Fruit fly (Drosophila melanogaster) whole organism, embryonic: ENCODE measurements around the gene BOD1.

ENCODE experiments used
- C15 ChIP-seq: fragments of 200-800 bp; sonication (Bioruptor generic); IDR thresholded peaks from 3 replicates; pipeline ENCODE4 v1.3.6; 2022; ENCODE audit warnings: missing biosample characterization, missing genetic modification characterization
- CG10267 ChIP-seq: fragments of 200-800 bp; sonication (Bioruptor generic); optimal IDR thresholded peaks from 2 replicates; lab custom pipeline; 2018; ENCODE audit warnings: missing biosample characterization, mild to moderate bottlenecking, missing genetic modification characterization, moderate library complexity
- CG10431 ChIP-seq: fragments of 200-800 bp; sonication (Bioruptor generic); optimal IDR thresholded peaks from 3 replicates; lab custom pipeline; 2018; ENCODE audit warnings: missing biosample characterization, mild to moderate bottlenecking, missing genetic modification characterization
- CG10462 ChIP-seq: fragments of 200-800 bp; sonication (Bioruptor generic); optimal IDR thresholded peaks from 2 replicates; lab custom pipeline; 2016; ENCODE audit warnings: missing biosample characterization, missing genetic modification characterization
- CG10543 ChIP-seq: fragments of 200-800 bp; sonication (Bioruptor generic); optimal IDR thresholded peaks from 3 replicates; lab custom pipeline; 2017; ENCODE audit warnings: missing biosample characterization, mild to moderate bottlenecking, missing genetic modification characterization, moderate library complexity
- CG10959 ChIP-seq: fragments of 200-800 bp; sonication (Bioruptor generic); IDR thresholded peaks from 2 replicates; pipeline ENCODE4 v1.3.6; 2022; ENCODE audit warnings: missing biosample characterization, missing genetic modification characterization
- CG12071 ChIP-seq: fragments of 200-800 bp; sonication (Bioruptor generic); optimal IDR thresholded peaks from 3 replicates; lab custom pipeline; 2018; ENCODE audit warnings: missing biosample characterization, mild to moderate bottlenecking, missing genetic modification characterization
- CG12299 ChIP-seq: fragments of 200-800 bp; sonication (Bioruptor generic); optimal IDR thresholded peaks from 2 replicates; lab custom pipeline; 2018; ENCODE audit warnings: missing biosample characterization, mild to moderate bottlenecking, missing genetic modification characterization
- CG13287 ChIP-seq: fragments of 200-800 bp; sonication (Bioruptor generic); IDR thresholded peaks from 2 replicates; pipeline ENCODE4 v1.3.6; 2022; ENCODE audit warnings: missing biosample characterization, missing genetic modification characterization; ENCODE audit not compliant: partially characterized antibody
- CG17361 ChIP-seq: fragments of 200-800 bp; sonication (Bioruptor generic); IDR thresholded peaks from 3 replicates; pipeline ENCODE4 v1.3.6; 2022; ENCODE audit warnings: missing biosample characterization, missing genetic modification characterization
- CG17385 ChIP-seq: fragments of 200-800 bp; sonication (Bioruptor generic); optimal IDR thresholded peaks from 3 replicates; lab custom pipeline; 2018; ENCODE audit warnings: missing biosample characterization, mild to moderate bottlenecking, missing genetic modification characterization
- CG17829 ChIP-seq: fragments of 200-800 bp; optimal IDR thresholded peaks from 2 replicates; lab custom pipeline; 2019; ENCODE audit warnings: missing biosample characterization, mild to moderate bottlenecking, missing genetic modification characterization, moderate library complexity
- CG18262 ChIP-seq: fragments of 200-800 bp; optimal IDR thresholded peaks from 3 replicates; lab custom pipeline; 2019; ENCODE audit warnings: missing biosample characterization, mild to moderate bottlenecking, missing genetic modification characterization, moderate library complexity
- CG2116 ChIP-seq: fragments of 200-800 bp; sonication (Bioruptor generic); optimal IDR thresholded peaks from 3 replicates; lab custom pipeline; 2018; ENCODE audit warnings: missing biosample characterization, mild to moderate bottlenecking, missing genetic modification characterization
- CG2678 ChIP-seq: fragments of 200-800 bp; sonication (Bioruptor generic); optimal IDR thresholded peaks from 3 replicates; lab custom pipeline; 2019; ENCODE audit warnings: missing biosample characterization, mild to moderate bottlenecking, missing genetic modification characterization, moderate library complexity
- CG2875 ChIP-seq: fragments of 200-800 bp; sonication (Bioruptor generic); optimal IDR thresholded peaks from 2 replicates; lab custom pipeline; 2017; ENCODE audit warnings: missing biosample characterization, mild to moderate bottlenecking, missing genetic modification characterization, missing genetic modification reagents
- CG34224 ChIP-seq: fragments of 200-800 bp; sonication (Bioruptor generic); IDR thresholded peaks from 3 replicates; pipeline ENCODE4 v1.3.6; 2022; ENCODE audit warnings: missing biosample characterization, missing genetic modification characterization; ENCODE audit not compliant: partially characterized antibody
- CG34422 ChIP-seq: fragments of 200-800 bp; sonication (Bioruptor generic); IDR thresholded peaks from 3 replicates; pipeline ENCODE4 v1.3.6; 2022; ENCODE audit warnings: missing biosample characterization, missing genetic modification characterization
- CG4328 ChIP-seq: fragments of 200-800 bp; sonication (Bioruptor generic); optimal IDR thresholded peaks from 3 replicates; lab custom pipeline; 2017; ENCODE audit warnings: missing biosample characterization, missing genetic modification reagents, missing genetic modification characterization
- E2f2 ChIP-seq: fragments of 200-800 bp; sonication (Bioruptor generic); IDR thresholded peaks from 2 replicates; pipeline ENCODE4 v1.3.6; 2022; ENCODE audit warnings: missing biosample characterization, missing genetic modification characterization
- GATAe ChIP-seq: fragments of 200-800 bp; sonication (Bioruptor generic); conservative IDR thresholded peaks from 2 replicates; pipeline ENCODE4 v1.3.6; 2022; ENCODE audit warnings: missing biosample characterization, missing genetic modification characterization
- HLH54F ChIP-seq: fragments of 200-800 bp; sonication (Bioruptor generic); optimal IDR thresholded peaks from 3 replicates; lab custom pipeline; 2016; ENCODE audit warnings: missing biosample characterization, missing genetic modification characterization
- Hey ChIP-seq: fragments of 200-800 bp; sonication (Bioruptor generic); optimal IDR thresholded peaks from 3 replicates; lab custom pipeline; 2018; ENCODE audit warnings: missing biosample characterization, mild to moderate bottlenecking, missing genetic modification characterization
- MBD-R2 ChIP-seq: fragments of 200-800 bp; sonication (Bioruptor generic); IDR thresholded peaks from 2 replicates; pipeline ENCODE4 v1.3.6; 2022; ENCODE audit warnings: missing biosample characterization, missing genetic modification characterization
- MESR4 ChIP-seq: fragments of 200-800 bp; sonication (Bioruptor generic); optimal IDR thresholded peaks from 2 replicates; lab custom pipeline; 2018; ENCODE audit warnings: missing biosample characterization, mild to moderate bottlenecking, missing genetic modification characterization, moderate library complexity
- NC2β ChIP-seq: fragments of 200-800 bp; sonication (Bioruptor generic); optimal IDR thresholded peaks from 2 replicates; lab custom pipeline; 2016; ENCODE audit warnings: missing biosample characterization, missing genetic modification characterization
- Nf-YC ChIP-seq: fragments of 200-800 bp; optimal IDR thresholded peaks from 3 replicates; lab custom pipeline; 2019; ENCODE audit warnings: missing biosample characterization, mild to moderate bottlenecking, missing genetic modification characterization, moderate library complexity
- NfI ChIP-seq: fragments of 200-800 bp; sonication (Bioruptor generic); optimal IDR thresholded peaks from 3 replicates; lab custom pipeline; 2018; ENCODE audit warnings: missing biosample characterization, mild to moderate bottlenecking, missing genetic modification characterization, moderate library complexity
- Six4 ChIP-seq: fragments of 200-800 bp; sonication (Bioruptor generic); optimal IDR thresholded peaks from 2 replicates; lab custom pipeline; 2016; ENCODE audit warnings: missing biosample characterization, missing genetic modification characterization
- Sry-β ChIP-seq: fragments of 200-800 bp; sonication (Bioruptor generic); optimal IDR thresholded peaks from 2 replicates; lab custom pipeline; 2018; ENCODE audit warnings: missing biosample characterization, mild to moderate bottlenecking, missing genetic modification characterization, moderate library complexity
- cad ChIP-seq: fragments of >200 bp; optimal IDR thresholded peaks from 2 replicates; lab custom pipeline; 2017; ENCODE audit warnings: missing biosample characterization, missing genetic modification characterization
- eve ChIP-seq, 2 experiments: fragments of >200 bp; optimal IDR thresholded peaks; 2 replicates each; lab custom pipeline; 2017; ENCODE audit warnings: missing biosample characterization in 2 of 2, missing genetic modification characterization in 2 of 2
- fu2 ChIP-seq: fragments of 200-800 bp; sonication (Bioruptor generic); optimal IDR thresholded peaks from 2 replicates; lab custom pipeline; 2016; ENCODE audit warnings: missing biosample characterization, missing genetic modification characterization
- gem ChIP-seq: fragments of 200-800 bp; sonication (Bioruptor generic); optimal IDR thresholded peaks from 2 replicates; lab custom pipeline; 2019; ENCODE audit warnings: missing biosample characterization, mild to moderate bottlenecking, missing genetic modification characterization, moderate library complexity
- gfzf ChIP-seq: fragments of 200-800 bp; sonication (Bioruptor generic); optimal IDR thresholded peaks from 2 replicates; lab custom pipeline; 2016; ENCODE audit warnings: missing biosample characterization, mild to moderate bottlenecking, missing genetic modification characterization, moderate library complexity
- gt ChIP-seq: fragments of 200-800 bp; sonication (Bioruptor generic); IDR thresholded peaks from 2 replicates; pipeline ENCODE4 v1.3.6; 2022; ENCODE audit warnings: missing biosample characterization, missing genetic modification characterization
- inv ChIP-seq: fragments of 200-800 bp; sonication (Bioruptor generic); IDR thresholded peaks from 2 replicates; pipeline ENCODE4 v1.3.6; 2022; ENCODE audit warnings: missing biosample characterization, missing genetic modification characterization; ENCODE audit not compliant: partially characterized antibody
- jing ChIP-seq: fragments of 200-800 bp; sonication (Bioruptor generic); optimal IDR thresholded peaks from 2 replicates; lab custom pipeline; 2018; ENCODE audit warnings: missing biosample characterization, mild to moderate bottlenecking, missing genetic modification characterization
- maf-S ChIP-seq: fragments of 200-800 bp; sonication (Bioruptor generic); optimal IDR thresholded peaks from 2 replicates; lab custom pipeline; 2016; ENCODE audit warnings: missing biosample characterization, missing genetic modification characterization
- row ChIP-seq: fragments of 200-800 bp; sonication (Bioruptor generic); IDR thresholded peaks from 3 replicates; pipeline ENCODE4 v1.3.6; 2022; ENCODE audit warnings: missing biosample characterization, missing genetic modification characterization
- sima ChIP-seq: fragments of 200-800 bp; sonication (Bioruptor generic); optimal IDR thresholded peaks from 2 replicates; lab custom pipeline; 2016; ENCODE audit warnings: missing biosample characterization, missing genetic modification characterization
- sob ChIP-seq: fragments of 200-800 bp; sonication (Bioruptor generic); IDR thresholded peaks from 2 replicates; pipeline ENCODE4 v1.3.6; 2022; ENCODE audit warnings: missing biosample characterization, missing genetic modification characterization
- sqz ChIP-seq: fragments of 200-800 bp; sonication (Bioruptor generic); optimal IDR thresholded peaks from 3 replicates; lab custom pipeline; 2018; ENCODE audit warnings: missing biosample characterization, mild to moderate bottlenecking, missing genetic modification characterization
- vfl ChIP-seq: fragments of 200-800 bp; sonication (Bioruptor generic); optimal IDR thresholded peaks from 2 replicates; lab custom pipeline; 2016; ENCODE audit warnings: missing biosample characterization, missing genetic modification characterization
- wek ChIP-seq: fragments of 200-800 bp; sonication (Bioruptor generic); optimal IDR thresholded peaks from 3 replicates; lab custom pipeline; 2018; ENCODE audit warnings: missing biosample characterization, mild to moderate bottlenecking, missing genetic modification characterization, moderate library complexity
- yki ChIP-seq: fragments of >200 bp; optimal IDR thresholded peaks from 3 replicates; lab custom pipeline; 2018
- zf30C ChIP-seq: fragments of 200-800 bp; sonication (Bioruptor generic); optimal IDR thresholded peaks from 3 replicates; lab custom pipeline; 2018; ENCODE audit warnings: missing biosample characterization, mild to moderate bottlenecking, missing genetic modification characterization

Gene BOD1

DNA sequence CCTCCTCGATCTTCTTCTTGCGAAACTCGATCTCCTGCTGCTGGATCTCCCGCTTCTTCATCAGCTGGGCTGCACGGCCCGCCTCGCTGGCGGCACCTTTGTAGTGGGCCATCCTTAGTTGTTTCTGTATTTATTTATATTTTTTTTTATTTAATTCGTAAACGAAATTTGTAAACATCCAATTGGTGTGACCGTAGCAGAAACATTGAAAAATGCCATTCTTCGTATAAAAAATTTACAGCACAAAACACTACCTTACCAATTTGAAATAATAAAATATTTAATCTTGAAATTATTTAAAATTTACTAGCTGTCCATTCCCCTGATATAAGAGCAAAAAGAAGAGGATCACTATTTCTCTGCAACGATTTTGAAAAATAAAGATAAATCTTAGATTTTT is 17.2 kb upstream of the BOD1 start, which contains the start of gene CG12259 (continued):
- TF ChIP-seq jing = no peak
- TF ChIP-seq CG2116 (GFP tag; lab: Kevin White, UChicago) = peak; percentile 14
- TF ChIP-seq sqz = peak; percentile 56
- no peak for TF ChIP-seq vfl
- TF ChIP-seq gem (tag; lab: Kevin White, UChicago) = peak; percentile 29
- TF ChIP-seq CG10959 = no peak
- TF ChIP-seq gfzf (GFP tag; lab: Kevin White, UChicago) = peak; percentile 56
- TF ChIP-seq CG17829 (tag; lab: Kevin White, UChicago) = peak; percentile 14
- no peak for TF ChIP-seq eve (GFP tag; optimal IDR thresholded peaks at IDR 0.05; lab: Kevin White, UChicago)
- TF ChIP-seq row (GFP tag; lab: Robert Waterston, UW) = peak; percentile 76
- TF ChIP-seq MESR4 (GFP tag; lab: Kevin White, UChicago) = peak; percentile 25
- no peak for TF ChIP-seq Six4 (GFP tag; lab: Kevin White, UChicago)
- peak; percentile 10 for TF ChIP-seq wek (GFP tag; lab: Kevin White, UChicago)
- TF ChIP-seq CG10267 (tag; lab: Kevin White, UChicago) = peak; percentile 50
- TF ChIP-seq CG13287 (GFP tag; lab: Robert Waterston, UW) = 0 out of 2 replicates have a peak, but pooled peaks have one; percentile 25
- peak; percentile 34 for TF ChIP-seq CG2678
- TF ChIP-seq CG18262 (tag; lab: Kevin White, UChicago) = peak; percentile 19
- peak; percentile 12 for TF ChIP-seq Nf-YC
- TF ChIP-seq fu2 (GFP tag; lab: Kevin White, UChicago) = no peak
- TF ChIP-seq Hey (tag; lab: Kevin White, UChicago) = no peak
- no peak for TF ChIP-seq yki
- TF ChIP-seq CG17361 (GFP tag; lab: Robert Waterston, UW) = peak; percentile 27; the same call in 1 of the 3 replicates
- TF ChIP-seq CG34224 (GFP tag; lab: Robert Waterston, UW) = 0 out of 3 replicates have a peak, but pooled peaks have one; percentile 10
- TF ChIP-seq E2f2 = 0 out of 2 replicates have a peak, but pooled peaks have one; percentile 21

- TF ChIP-seq MBD-R2 (GFP tag; lab: Robert Waterston, UW) (peak; percentile 64), vfl (no peak), CG17385 (GFP tag; lab: Kevin White, UChicago) (peak; percentile 68), CG34422 (GFP tag; lab: Robert Waterston, UW) (0 out of 3 replicates have a peak, but pooled peaks have one; percentile 26), MESR4 (GFP tag; lab: Kevin White, UChicago) (peak; percentile 55), cad (GFP tag; lab: Kevin White, UChicago) (no peak), Sry-β (GFP tag; lab: Kevin White, UChicago) (peak; percentile 89), C15 (GFP tag; lab: Robert Waterston, UW) (no peak)
Observed at dm6 chr3R:27921982-27922672, 15.9 kb upstream of the BOD1 start, which contains the start of gene BCAS2. TSS of gene BCAS2 (minus strand) at chr3R:27922356.

dm6 chr3R:27922673-27923175 is 15.3 kb upstream of the BOD1 start, which contains the start of gene RpL4:
TSS of gene RpL4 (plus strand) at chr3R:27922821.
- TF ChIP-seq CG10431 = peak; percentile 93
- TF ChIP-seq CG12299 (tag; lab: Kevin White, UChicago) = peak; percentile 54
- TF ChIP-seq CG2875 = peak; percentile 88
- peak; percentile 81 for TF ChIP-seq sob (GFP tag; lab: Robert Waterston, UW)
- no peak for TF ChIP-seq gt (GFP tag; lab: Robert Waterston, UW)
- TF ChIP-seq NC2β = peak; percentile 96
- peak; percentile 93 for TF ChIP-seq CG10543 (GFP tag; lab: Kevin White, UChicago)
- TF ChIP-seq GATAe = no peak; the same call in 1 of the 2 replicates
- peak; percentile 96 for TF ChIP-seq NfI (GFP tag; lab: Kevin White, UChicago)
- peak; percentile 56 for TF ChIP-seq maf-S (GFP tag; lab: Kevin White, UChicago)
- TF ChIP-seq yki = no peak
- peak; percentile 75 for TF ChIP-seq HLH54F (GFP tag; lab: Kevin White, UChicago)
- peak; percentile 8 for TF ChIP-seq sima
- TF ChIP-seq CG10462 = peak; percentile 48
- TF ChIP-seq CG12071 (GFP tag; lab: Kevin White, UChicago) = peak; percentile 88
- peak; percentile 88 for TF ChIP-seq CG4328 (GFP tag; lab: Kevin White, UChicago)
- peak; percentile 51 for TF ChIP-seq E2f2
- peak; percentile 39 for TF ChIP-seq zf30C (GFP tag; lab: Kevin White, UChicago)
- no peak for TF ChIP-seq inv (GFP tag; lab: Robert Waterston, UW)
